Worm (Caenorhabditis elegans) whole organism, young adult: ENCODE measurements around the gene smg-9.

Source experiments
- F33H1.4 ChIP-seq: fragments of 200-800 bp; sonication (Bioruptor generic); IDR thresholded peaks from 2 replicates; pipeline ENCODE4 v1.3.6; 2022; ENCODE audit warnings: missing genetic modification reagents, missing genetic modification characterization, missing compliant biosample characterization
- F49E8.2 ChIP-seq: sonication (generic microtip); optimal IDR thresholded peaks from 3 replicates; lab custom pipeline; 2017; ENCODE audit warnings: missing genetic modification characterization, mild to moderate bottlenecking, missing compliant biosample characterization, antibody characterized with exemption, moderate library complexity; ENCODE audit not compliant: insufficient read depth
- Y67H2A.10 ChIP-seq: fragments of 200-800 bp; sonication (Bioruptor generic); conservative IDR thresholded peaks from 2 replicates; pipeline ENCODE4 v1.3.6; 2022; ENCODE audit warnings: missing genetic modification reagents, missing genetic modification characterization, missing compliant biosample characterization
- ama-1 ChIP-seq, 3 experiments: fragments of 150-350 bp in 1 of 3; sonication (generic microtip) in 2 of 3; optimal IDR thresholded peaks; 2 replicates each; lab custom pipeline; 2014 to 2018; ENCODE audit warnings: missing biosample characterization in 2 of 3, missing genetic modification characterization in 2 of 3, missing genetic modification reagents in 2 of 3
- cebp-2 ChIP-seq: fragments of 200-800 bp; sonication (Bioruptor generic); IDR thresholded peaks from 2 replicates; pipeline ENCODE4 v1.3.6; 2022; ENCODE audit warnings: missing genetic modification characterization, missing compliant biosample characterization
- him-1 ChIP-seq: sonication (generic microtip); optimal IDR thresholded peaks from 2 replicates; lab custom pipeline; 2016; ENCODE audit warnings: missing genotype, missing genetic modification reagents, missing genetic modification characterization, missing compliant biosample characterization
- lin-35 ChIP-seq, 3 experiments: fragments of 150-350 bp in 2 of 3; sonication (generic microtip) in 1 of 3; optimal IDR thresholded peaks; 2 replicates each; lab custom pipeline; 2014 to 2018; ENCODE audit warnings: missing biosample characterization in 3 of 3, missing genetic modification characterization in 3 of 3, missing genetic modification reagents in 3 of 3
- sea-2 ChIP-seq: fragments of 200-800 bp; sonication (Bioruptor generic); IDR thresholded peaks from 2 replicates; pipeline ENCODE4 v1.3.6; 2022; ENCODE audit warnings: missing genetic modification characterization, missing compliant biosample characterization
- snpc-4 ChIP-seq, 5 experiments: fragments of 150-350 bp in 1 of 5; sonication (generic microtip) in 4 of 5; optimal IDR thresholded peaks; 2 replicates each; lab custom pipeline; 2014 to 2018; ENCODE audit warnings: missing genetic modification characterization in 5 of 5, missing biosample characterization in 3 of 5, antibody characterized with exemption in 2 of 5, mild to moderate bottlenecking in 2 of 5, missing compliant biosample characterization in 2 of 5, missing genotype in 2 of 5, moderate library complexity in 2 of 5, missing genetic modification reagents in 1 of 5
- unc-130 ChIP-seq: sonication (generic microtip); optimal IDR thresholded peaks from 2 replicates; lab custom pipeline; 2016; ENCODE audit warnings: missing genetic modification reagents, missing genetic modification characterization, missing compliant biosample characterization
- ztf-6 ChIP-seq: fragments of 200-800 bp; sonication (Bioruptor generic); IDR thresholded peaks from 2 replicates; pipeline ENCODE4 v1.3.6; 2022; ENCODE audit warnings: missing genetic modification reagents, missing genetic modification characterization, missing compliant biosample characterization

DNA sequence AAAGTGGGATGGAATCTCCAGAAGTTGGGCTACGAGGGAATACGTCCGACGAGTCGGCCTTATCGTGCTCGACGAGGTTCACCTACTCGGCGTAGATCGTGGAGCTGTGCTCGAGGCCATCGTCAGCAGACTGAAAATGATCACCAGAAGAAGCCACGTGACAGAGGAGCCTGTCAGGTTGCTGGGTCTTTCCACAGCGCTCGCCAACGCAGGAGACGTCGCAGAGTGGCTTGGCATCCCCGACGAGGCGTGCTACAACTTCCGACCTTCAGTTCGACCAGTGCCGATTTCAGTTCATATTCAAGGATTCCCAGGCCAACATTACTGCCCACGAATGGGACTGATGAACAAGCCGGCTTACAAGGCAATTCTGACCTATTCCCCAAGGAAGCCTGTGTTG, 18.4 kb upstream of the smg-9 start:
- no peak for TF ChIP-seq him-1 (tag; lab: Kevin White, UChicago)
- no peak for TF ChIP-seq unc-130 (GFP tag; lab: Kevin White, UChicago)
- no peak for TF ChIP-seq ama-1 (optimal IDR thresholded peaks at IDR 0.05; lab: Kevin White, UChicago)
- TF ChIP-seq ama-1 (GFP tag; optimal IDR thresholded peaks at IDR 0.05; lab: Kevin White, UChicago): no peak
- TF ChIP-seq Y67H2A.10 (GFP tag; lab: Robert Waterston, UW): no peak
- TF ChIP-seq F33H1.4 (GFP tag; lab: Robert Waterston, UW): no peak
- TF ChIP-seq ztf-6: no peak
- TF ChIP-seq snpc-4 (GFP tag; optimal IDR thresholded peaks at IDR 0.05; lab: Kevin White, UChicago): no peak
- no peak for TF ChIP-seq snpc-4 (tag; optimal IDR thresholded peaks at IDR 0.05; lab: Kevin White, UChicago)
- TF ChIP-seq sea-2 (GFP tag; lab: Robert Waterston, UW): no peak
- no peak for TF ChIP-seq cebp-2
- no peak for TF ChIP-seq F49E8.2 (tag; lab: Kevin White, UChicago)
- TF ChIP-seq lin-35 (GFP tag; optimal IDR thresholded peaks at IDR 0.05; lab: Kevin White, UChicago): no peak
